Worm (Caenorhabditis elegans) whole organism, L2 larva: Measurements from ENCODE around the gene C04H4.1.

Experiments used
- C34F6.9 ChIP-seq: fragments of 150-350 bp; optimal IDR thresholded peaks from 2 replicates; lab custom pipeline; 2014; ENCODE audit warnings: missing biosample characterization, missing genetic modification characterization
- R02D3.7 ChIP-seq: fragments of 150-350 bp; optimal IDR thresholded peaks from 2 replicates; lab custom pipeline; 2014; ENCODE audit warnings: missing biosample characterization, missing genetic modification characterization
- Y55F3AM.14 ChIP-seq: fragments of 200-800 bp; sonication (Bioruptor generic); optimal IDR thresholded peaks from 2 replicates; lab custom pipeline; 2018; ENCODE audit warnings: mild to moderate bottlenecking, missing genetic modification characterization, missing compliant biosample characterization
- ZK546.5 ChIP-seq: sonication (generic microtip); optimal IDR thresholded peaks from 2 replicates; lab custom pipeline; 2017; ENCODE audit warnings: missing biosample characterization, missing genetic modification characterization
- alr-1 ChIP-seq: fragments of 150-350 bp; optimal IDR thresholded peaks from 2 replicates; lab custom pipeline; 2014; ENCODE audit warnings: missing biosample characterization, missing genetic modification characterization
- ama-1 ChIP-seq: fragments of 150-350 bp; optimal IDR thresholded peaks from 2 replicates; lab custom pipeline; 2018; ENCODE audit warnings: inconsistent platforms
- ceh-16 ChIP-seq: fragments of 150-350 bp; optimal IDR thresholded peaks from 2 replicates; lab custom pipeline; 2014; ENCODE audit warnings: missing biosample characterization, missing genetic modification characterization
- crh-2 ChIP-seq: sonication (generic microtip); optimal IDR thresholded peaks from 2 replicates; lab custom pipeline; 2017; ENCODE audit warnings: missing biosample characterization, missing genetic modification characterization
- egl-27 ChIP-seq: sonication (generic microtip); optimal IDR thresholded peaks from 3 replicates; lab custom pipeline; 2017; ENCODE audit warnings: missing biosample characterization, missing genetic modification reagents, missing genetic modification characterization
- elt-3 ChIP-seq: sonication (generic microtip); optimal IDR thresholded peaks from 2 replicates; lab custom pipeline; 2017; ENCODE audit warnings: missing biosample characterization, missing genetic modification characterization
- gmeb-1 ChIP-seq: fragments of 150-350 bp; optimal IDR thresholded peaks from 2 replicates; lab custom pipeline; 2014; ENCODE audit warnings: missing biosample characterization, missing genetic modification characterization
- lin-11 ChIP-seq: fragments of 150-350 bp; sonication (generic microtip); optimal IDR thresholded peaks from 2 replicates; lab custom pipeline; 2014; ENCODE audit warnings: missing biosample characterization, missing genetic modification characterization, inconsistent platforms, mixed read lengths
- lin-39 ChIP-seq: fragments of 150-350 bp; optimal IDR thresholded peaks from 2 replicates; lab custom pipeline; 2014; ENCODE audit warnings: missing biosample characterization, missing genetic modification reagents, missing genetic modification characterization
- mbf-1 ChIP-seq: sonication (generic microtip); optimal IDR thresholded peaks from 2 replicates; lab custom pipeline; 2017; ENCODE audit warnings: missing biosample characterization, missing genetic modification characterization
- mdl-1 ChIP-seq, 2 experiments: fragments of 150-350 bp in 1 of 2; sonication (generic microtip) in 1 of 2; optimal IDR thresholded peaks; 2 replicates each; lab custom pipeline; 2017; ENCODE audit warnings: missing biosample characterization in 2 of 2, missing genetic modification characterization in 2 of 2
- nhr-10 ChIP-seq: sonication (generic microtip); optimal IDR thresholded peaks from 2 replicates; lab custom pipeline; 2017; ENCODE audit warnings: missing biosample characterization, missing genetic modification characterization
- nhr-129 ChIP-seq: fragments of 150-350 bp; optimal IDR thresholded peaks from 2 replicates; lab custom pipeline; 2014; ENCODE audit warnings: missing biosample characterization, missing genetic modification characterization
- nhr-21 ChIP-seq: fragments of 150-350 bp; optimal IDR thresholded peaks from 2 replicates; lab custom pipeline; 2014; ENCODE audit warnings: missing biosample characterization, missing genetic modification characterization
- nhr-25 ChIP-seq: fragments of 150-350 bp; sonication (generic microtip); optimal IDR thresholded peaks from 3 replicates; lab custom pipeline; 2014; ENCODE audit warnings: missing biosample characterization, missing genetic modification characterization
- nhr-6 ChIP-seq: fragments of 150-350 bp; optimal IDR thresholded peaks from 2 replicates; lab custom pipeline; 2014; ENCODE audit warnings: missing biosample characterization, missing genetic modification characterization
- nhr-77 ChIP-seq: fragments of 150-350 bp; optimal IDR thresholded peaks from 2 replicates; lab custom pipeline; 2014; ENCODE audit warnings: missing biosample characterization, missing genetic modification characterization
- peb-1 ChIP-seq: fragments of 150-350 bp; optimal IDR thresholded peaks from 2 replicates; lab custom pipeline; 2014; ENCODE audit warnings: missing biosample characterization, missing genetic modification characterization
- sem-4 ChIP-seq: fragments of 150-350 bp; optimal IDR thresholded peaks from 2 replicates; lab custom pipeline; 2014; ENCODE audit warnings: missing biosample characterization, missing genetic modification reagents, missing genetic modification characterization
- skn-1 ChIP-seq: sonication (generic microtip); optimal IDR thresholded peaks from 2 replicates; lab custom pipeline; 2017; ENCODE audit warnings: missing biosample characterization, missing genetic modification characterization
- sma-3 ChIP-seq: sonication (generic microtip); optimal IDR thresholded peaks from 2 replicates; lab custom pipeline; 2016; ENCODE audit warnings: missing genetic modification reagents, missing genetic modification characterization, missing compliant biosample characterization
- sma-9 ChIP-seq, 2 experiments: fragments of 150-350 bp in 1 of 2; sonication (generic microtip) in 1 of 2; optimal IDR thresholded peaks; 2 replicates each; lab custom pipeline; 2014 to 2016; ENCODE audit warnings: missing genetic modification characterization in 2 of 2, mild to moderate bottlenecking in 1 of 2, missing biosample characterization in 1 of 2, missing compliant biosample characterization in 1 of 2, missing genetic modification reagents in 1 of 2, moderate library complexity in 1 of 2
- unc-55 ChIP-seq: fragments of 150-350 bp; sonication (generic microtip); optimal IDR thresholded peaks from 3 replicates; lab custom pipeline; 2014; ENCODE audit warnings: missing biosample characterization, missing genetic modification reagents, missing genetic modification characterization
- unc-62 ChIP-seq: fragments of 150-350 bp; optimal IDR thresholded peaks from 2 replicates; lab custom pipeline; 2014; ENCODE audit warnings: missing biosample characterization, missing genetic modification reagents, missing genetic modification characterization
- zag-1 ChIP-seq: fragments of 150-350 bp; optimal IDR thresholded peaks from 2 replicates; lab custom pipeline; 2014; ENCODE audit warnings: missing biosample characterization, missing genetic modification characterization

The C04H4.1 gene

DNA sequence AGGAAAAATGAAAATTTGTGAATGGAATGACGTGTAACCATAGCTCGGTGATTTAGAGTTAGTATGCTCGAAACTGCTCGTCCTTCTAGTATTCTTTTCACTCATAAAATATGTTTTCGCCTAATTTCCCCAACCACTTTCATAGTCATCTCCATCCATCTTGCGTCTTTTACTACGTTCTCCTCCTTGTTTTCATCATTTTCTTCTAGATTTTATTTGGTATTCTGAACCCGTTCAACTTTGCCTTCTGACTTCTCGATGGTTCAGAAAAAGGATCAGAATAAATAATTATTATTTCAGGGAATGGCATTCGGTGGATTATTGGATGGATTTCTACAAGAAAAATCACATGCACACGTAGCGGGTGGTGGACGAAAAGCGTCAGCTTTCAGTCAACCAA, at the start of gene C04H4.1:
TSS of gene C04H4.1 (plus strand) at position 301 of the 400 bp plus-strand sequence.
- no peak for TF ChIP-seq mbf-1 (tag; lab: Kevin White, UChicago)
- TF ChIP-seq nhr-6 (tag; lab: Kevin White, UChicago) = no peak
- no peak for TF ChIP-seq zag-1
- TF ChIP-seq mdl-1 (tag; optimal IDR thresholded peaks at IDR 0.05; lab: Kevin White, UChicago) = no peak
- no peak for TF ChIP-seq gmeb-1
- TF ChIP-seq skn-1 (tag; lab: Kevin White, UChicago) = no peak
- no peak for TF ChIP-seq lin-39
- no peak for TF ChIP-seq sem-4 (tag; lab: Kevin White, UChicago)
- no peak for TF ChIP-seq R02D3.7
- no peak for TF ChIP-seq nhr-77 (tag; lab: Kevin White, UChicago)
- no peak for TF ChIP-seq lin-11 (tag; lab: Kevin White, UChicago)
- no peak for TF ChIP-seq crh-2
- no peak for TF ChIP-seq Y55F3AM.14 (GFP tag; lab: Kevin White, UChicago)
- TF ChIP-seq sma-3 = no peak
- TF ChIP-seq nhr-10 (tag; lab: Kevin White, UChicago) = no peak
- no peak for TF ChIP-seq nhr-25 (tag; lab: Kevin White, UChicago)
- TF ChIP-seq, all 48 proteins: peak for 0

DNA sequence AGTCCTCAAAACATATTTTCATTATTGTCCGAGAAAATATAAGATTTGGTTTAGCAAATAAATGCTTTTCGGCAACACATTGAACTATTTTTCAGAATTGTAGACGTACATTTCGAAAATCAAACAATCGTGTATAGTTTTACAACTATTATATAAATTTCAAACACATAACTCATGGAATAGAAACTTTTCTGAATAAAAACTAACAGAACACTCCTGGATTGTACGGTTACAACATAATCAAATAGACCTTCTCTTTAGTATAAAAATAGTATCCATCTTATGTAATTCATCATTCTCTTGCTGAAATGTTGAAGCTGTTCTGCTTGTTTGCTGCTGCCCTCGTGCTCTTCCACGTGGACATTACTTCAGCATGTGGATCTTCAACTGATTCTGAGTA, 47.6 kb upstream of the C04H4.1 start, which contains the start of gene ZK675.4:
TSS of gene ZK675.4 (plus strand) at position 301 of the 400 bp plus-strand sequence.
- TF ChIP-seq unc-55 (GFP tag; lab: Kevin White, UChicago) (no peak), nhr-21 (tag; lab: Kevin White, UChicago) (no peak), nhr-25 (tag; lab: Kevin White, UChicago) (no peak), ceh-16 (tag; lab: Kevin White, UChicago) (no peak), C34F6.9 (tag; lab: Kevin White, UChicago) (no peak), skn-1 (tag; lab: Kevin White, UChicago) (no peak), elt-3 (no peak), lin-39 (no peak), ama-1 (lab: Kevin White, UChicago) (no peak), zag-1 (no peak)
- TF ChIP-seq, all 48 proteins: peak for 0

- TF ChIP-seq nhr-21 (tag; lab: Kevin White, UChicago) (no peak), unc-55 (GFP tag; lab: Kevin White, UChicago) (peak; percentile 25), C34F6.9 (tag; lab: Kevin White, UChicago) (peak; percentile 24)
Measured at ce11 chrII:7920178-7920577, 38.5 kb upstream of the C04H4.1 start.

DNA sequence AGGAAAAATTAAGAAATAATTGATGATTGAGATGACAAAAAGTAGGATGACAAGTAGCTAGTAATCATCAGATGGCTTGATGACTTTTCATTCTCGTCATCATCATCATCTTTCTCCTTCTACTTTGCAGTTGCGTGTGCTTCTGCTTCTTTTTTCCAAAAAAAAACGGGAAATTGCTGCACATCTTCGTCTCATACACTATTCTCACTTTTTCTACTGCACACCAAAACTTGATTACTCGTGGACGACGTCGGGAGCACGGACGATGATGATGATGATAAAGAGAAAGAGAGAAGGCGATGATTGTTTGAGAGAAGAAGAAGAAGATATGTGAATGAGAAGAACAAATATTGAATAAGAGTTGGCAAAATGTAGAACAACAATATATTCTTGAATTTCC, 37.5 kb upstream of the C04H4.1 start:
- TF ChIP-seq crh-2 (peak; percentile 1), sma-9 (GFP tag; optimal IDR thresholded peaks at IDR 0.05; lab: Kevin White, UChicago) (peak; percentile 4), sma-9 (tag; optimal IDR thresholded peaks at IDR 0.05; lab: Kevin White, UChicago) (no peak), egl-27 (tag; lab: Kevin White, UChicago) (no peak), mbf-1 (tag; lab: Kevin White, UChicago) (no peak), ceh-16 (tag; lab: Kevin White, UChicago) (no peak), peb-1 (tag; lab: Kevin White, UChicago) (no peak), unc-62 (GFP tag; lab: Kevin White, UChicago) (no peak), nhr-129 (tag; lab: Kevin White, UChicago) (peak; percentile 21), elt-3 (no peak)

ce11 chrII:7928600-7928999, 30.0 kb upstream of the C04H4.1 start, which contains the start of gene spv-1:
spv-1 (minus strand) TSS chrII:7928700.
- TF ChIP-seq ama-1 (lab: Kevin White, UChicago) (no peak), alr-1 (tag; lab: Kevin White, UChicago) (no peak), Y55F3AM.14 (GFP tag; lab: Kevin White, UChicago) (no peak)

ce11 chrII:7930671-7931070, 28.0 kb upstream of the C04H4.1 start:
- no peak for TF ChIP-seq Y55F3AM.14 (GFP tag; lab: Kevin White, UChicago)
- no peak for TF ChIP-seq C34F6.9 (tag; lab: Kevin White, UChicago)
- TF ChIP-seq nhr-25 (tag; lab: Kevin White, UChicago) = no peak
- peak; percentile 69 for TF ChIP-seq ceh-16 (tag; lab: Kevin White, UChicago)
- no peak for TF ChIP-seq ZK546.5
- no peak for TF ChIP-seq unc-55 (GFP tag; lab: Kevin White, UChicago)
- no peak for TF ChIP-seq nhr-129 (tag; lab: Kevin White, UChicago)
